Worm (Caenorhabditis elegans) whole organism, L2 larva: ENCODE results near the gene str-28.
A peak's percentile ranks its signal among the peaks of the same experiment; 100 is the strongest.

Experiments
- C34F6.9 ChIP-seq: fragments of 150-350 bp; optimal IDR thresholded peaks from 2 replicates; lab custom pipeline; 2014; ENCODE audit warnings: missing biosample characterization, missing genetic modification characterization
- Y55F3AM.14 ChIP-seq: fragments of 200-800 bp; sonication (Bioruptor generic); optimal IDR thresholded peaks from 2 replicates; lab custom pipeline; 2018; ENCODE audit warnings: mild to moderate bottlenecking, missing genetic modification characterization, missing compliant biosample characterization
- ZK546.5 ChIP-seq: sonication (generic microtip); optimal IDR thresholded peaks from 2 replicates; lab custom pipeline; 2017; ENCODE audit warnings: missing biosample characterization, missing genetic modification characterization
- ama-1 ChIP-seq: fragments of 150-350 bp; optimal IDR thresholded peaks from 2 replicates; lab custom pipeline; 2018; ENCODE audit warnings: inconsistent platforms
- ceh-16 ChIP-seq: fragments of 150-350 bp; optimal IDR thresholded peaks from 2 replicates; lab custom pipeline; 2014; ENCODE audit warnings: missing biosample characterization, missing genetic modification characterization
- ceh-82 ChIP-seq: fragments of 150-350 bp; optimal IDR thresholded peaks from 2 replicates; lab custom pipeline; 2014; ENCODE audit warnings: missing biosample characterization, missing genetic modification characterization
- elt-1 ChIP-seq: fragments of 150-350 bp; optimal IDR thresholded peaks from 2 replicates; lab custom pipeline; 2014; ENCODE audit warnings: missing biosample characterization, missing genetic modification characterization
- lin-11 ChIP-seq: fragments of 150-350 bp; sonication (generic microtip); optimal IDR thresholded peaks from 2 replicates; lab custom pipeline; 2014; ENCODE audit warnings: missing biosample characterization, missing genetic modification characterization, inconsistent platforms, mixed read lengths
- lin-13 ChIP-seq: fragments of 150-350 bp; optimal IDR thresholded peaks from 2 replicates; lab custom pipeline; 2014; ENCODE audit warnings: missing biosample characterization, missing genetic modification reagents, missing genetic modification characterization
- lin-39 ChIP-seq: fragments of 150-350 bp; optimal IDR thresholded peaks from 2 replicates; lab custom pipeline; 2014; ENCODE audit warnings: missing biosample characterization, missing genetic modification reagents, missing genetic modification characterization
- lsy-2 ChIP-seq, 2 experiments: fragments of 150-350 bp in 1 of 2; sonication (generic microtip) in 1 of 2; optimal IDR thresholded peaks; 2 replicates each; lab custom pipeline; 2014 to 2017; ENCODE audit warnings: missing biosample characterization in 2 of 2, missing genetic modification characterization in 2 of 2
- mbf-1 ChIP-seq: sonication (generic microtip); optimal IDR thresholded peaks from 2 replicates; lab custom pipeline; 2017; ENCODE audit warnings: missing biosample characterization, missing genetic modification characterization
- mdl-1 ChIP-seq, 2 experiments: fragments of 150-350 bp in 1 of 2; sonication (generic microtip) in 1 of 2; optimal IDR thresholded peaks; 2 replicates each; lab custom pipeline; 2017; ENCODE audit warnings: missing biosample characterization in 2 of 2, missing genetic modification characterization in 2 of 2
- nhr-10 ChIP-seq: sonication (generic microtip); optimal IDR thresholded peaks from 2 replicates; lab custom pipeline; 2017; ENCODE audit warnings: missing biosample characterization, missing genetic modification characterization
- nhr-11 ChIP-seq: fragments of 150-350 bp; optimal IDR thresholded peaks from 2 replicates; lab custom pipeline; 2014; ENCODE audit warnings: missing biosample characterization, missing genetic modification characterization
- nhr-12 ChIP-seq: fragments of 150-350 bp; optimal IDR thresholded peaks from 2 replicates; lab custom pipeline; 2014; ENCODE audit warnings: missing biosample characterization, missing genetic modification characterization
- nhr-129 ChIP-seq: fragments of 150-350 bp; optimal IDR thresholded peaks from 2 replicates; lab custom pipeline; 2014; ENCODE audit warnings: missing biosample characterization, missing genetic modification characterization
- nhr-21 ChIP-seq: fragments of 150-350 bp; optimal IDR thresholded peaks from 2 replicates; lab custom pipeline; 2014; ENCODE audit warnings: missing biosample characterization, missing genetic modification characterization
- nhr-237 ChIP-seq: fragments of 150-350 bp; optimal IDR thresholded peaks from 2 replicates; lab custom pipeline; 2014; ENCODE audit warnings: missing biosample characterization, missing genetic modification characterization
- peb-1 ChIP-seq: fragments of 150-350 bp; optimal IDR thresholded peaks from 2 replicates; lab custom pipeline; 2014; ENCODE audit warnings: missing biosample characterization, missing genetic modification characterization
- unc-39 ChIP-seq: fragments of 150-350 bp; optimal IDR thresholded peaks from 2 replicates; lab custom pipeline; 2014; ENCODE audit warnings: missing biosample characterization, missing genetic modification characterization
- unc-55 ChIP-seq: fragments of 150-350 bp; sonication (generic microtip); optimal IDR thresholded peaks from 3 replicates; lab custom pipeline; 2014; ENCODE audit warnings: missing biosample characterization, missing genetic modification reagents, missing genetic modification characterization
- zag-1 ChIP-seq: fragments of 150-350 bp; optimal IDR thresholded peaks from 2 replicates; lab custom pipeline; 2014; ENCODE audit warnings: missing biosample characterization, missing genetic modification characterization
- ztf-11 ChIP-seq: sonication (generic microtip); optimal IDR thresholded peaks from 2 replicates; lab custom pipeline; 2017; ENCODE audit warnings: missing biosample characterization, missing genetic modification characterization
- ztf-4 ChIP-seq: fragments of 150-350 bp; optimal IDR thresholded peaks from 2 replicates; lab custom pipeline; 2014; ENCODE audit warnings: missing biosample characterization, missing genetic modification characterization

The str-28 gene

ce11 chrV:7432441-7433146 is 40.1 kb downstream of the str-28 start:
- TF ChIP-seq ztf-4 (tag; lab: Kevin White, UChicago) (peak; percentile 45), ama-1 (lab: Kevin White, UChicago) (peak; percentile 82), nhr-129 (peak; percentile 10), nhr-21 (tag; lab: Kevin White, UChicago) (peak; percentile 33), nhr-11 (no peak), lin-39 (tag; lab: Kevin White, UChicago) (no peak)

ce11 chrV:7431016-7431415 is 41.7 kb downstream of the str-28 start, which contains the start of gene srw-71:
TSS of gene srw-71 (minus strand) at chrV:7431116.
- no peak for TF ChIP-seq zag-1
- TF ChIP-seq unc-55 (GFP tag; lab: Kevin White, UChicago): no peak
- TF ChIP-seq Y55F3AM.14 (GFP tag; lab: Kevin White, UChicago): no peak
- no peak for TF ChIP-seq lin-11 (tag; lab: Kevin White, UChicago)
- TF ChIP-seq elt-1: no peak
- no peak for TF ChIP-seq unc-39 (tag; lab: Kevin White, UChicago)

- TF ChIP-seq lin-13 (GFP tag; lab: Kevin White, UChicago): no peak
- no peak for TF ChIP-seq mbf-1
- TF ChIP-seq ztf-11 (tag; lab: Kevin White, UChicago): no peak
- TF ChIP-seq lin-39 (tag; lab: Kevin White, UChicago): no peak
- no peak for TF ChIP-seq unc-39 (tag; lab: Kevin White, UChicago)
- TF ChIP-seq C34F6.9 (tag; lab: Kevin White, UChicago): no peak
- TF ChIP-seq nhr-10 (tag; lab: Kevin White, UChicago): no peak
- TF ChIP-seq peb-1 (tag; lab: Kevin White, UChicago): no peak
- TF ChIP-seq nhr-237 (tag; lab: Kevin White, UChicago): no peak
- TF ChIP-seq nhr-12 (tag; lab: Kevin White, UChicago): no peak
- no peak for TF ChIP-seq ceh-82 (tag; lab: Kevin White, UChicago)
- TF ChIP-seq lin-11 (tag; lab: Kevin White, UChicago): no peak
- TF ChIP-seq nhr-11: no peak
These were observed 43.8 kb downstream of the str-28 start, which contains the start of gene srw-69 for ce11 chrV:7428880-7429279. TSS of gene srw-69 (minus strand) at chrV:7428980.

ce11 chrV:7426594-7426993 is 46.1 kb downstream of the str-28 start, which contains the start of gene srw-68:
TSS of gene srw-68 (minus strand) at chrV:7426694.
- TF ChIP-seq nhr-11: no peak

ce11 chrV:7424336-7424735 is 48.4 kb downstream of the str-28 start, which contains the start of gene F18E3.10:
TSS of gene F18E3.10 (minus strand) at chrV:7424436.
- no peak for TF ChIP-seq ceh-16 (tag; lab: Kevin White, UChicago)
- TF ChIP-seq ZK546.5: no peak
- no peak for TF ChIP-seq lsy-2 (tag; optimal IDR thresholded peaks at IDR 0.05; lab: Kevin White, UChicago)
- TF ChIP-seq mdl-1 (tag; optimal IDR thresholded peaks at IDR 0.05; lab: Kevin White, UChicago): no peak
